Worm (Caenorhabditis elegans): ENCODE results near the gene hlh-28.
"Not testable (repeated sequence)": the region's sequence is repeated elsewhere in the genome, so short reads cannot be mapped to it uniquely, and the experiment has no call there.

DNA sequence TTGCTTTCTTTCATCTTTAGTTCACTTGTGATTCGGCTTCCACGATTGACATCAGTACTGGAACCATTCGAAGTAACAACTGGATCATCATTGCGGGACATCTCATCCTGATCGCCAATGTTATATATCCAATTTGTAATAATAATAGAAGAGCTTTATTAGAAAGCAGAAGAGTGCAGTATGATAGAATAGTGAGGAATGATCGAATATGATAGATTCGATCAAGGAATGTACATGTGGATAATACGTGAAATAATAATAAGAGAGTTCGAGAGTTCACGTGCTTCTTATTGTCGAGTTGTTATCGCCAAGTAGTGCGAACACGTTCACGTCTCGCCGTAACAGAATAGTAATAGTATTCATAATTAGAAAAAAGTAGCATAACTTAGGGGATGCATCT, 28.2 kb downstream of the hlh-28 start, which contains the start of gene F39B3.3:
- TF ChIP-seq nhr-237 (tag; optimal IDR thresholded peaks at IDR 0.05); cnd-1 (tag; optimal IDR thresholded peaks at IDR 0.05); ceh-83 (GFP tag; optimal IDR thresholded peaks at IDR 0.05); ceh-39 (tag; optimal IDR thresholded peaks at IDR 0.05); elt-3 (tag; optimal IDR thresholded peaks at IDR 0.05); ceh-43 (GFP tag; optimal IDR thresholded peaks at IDR 0.05); nhr-12 (tag; optimal IDR thresholded peaks at IDR 0.05); pha-4 (tag; optimal IDR thresholded peaks at IDR 0.05): not testable (repeated sequence)
